Fruit fly (Drosophila melanogaster) whole organism, pupa: ENCODE results near the gene CG13023.

ENCODE experiments used
- CG8159 ChIP-seq: fragments of 200-800 bp; sonication (Bioruptor generic); optimal IDR thresholded peaks from 3 replicates; lab custom pipeline; 2018; ENCODE audit warnings: missing biosample characterization, mild to moderate bottlenecking, missing genetic modification characterization, moderate library complexity
- EcR ChIP-seq: fragments of 200-800 bp; sonication (Bioruptor generic); optimal IDR thresholded peaks from 3 replicates; lab custom pipeline; 2019; ENCODE audit warnings: missing biosample characterization, missing genetic modification characterization, mild to moderate bottlenecking, moderate library complexity, missing genetic modification reagents
- fd96Ca ChIP-seq: fragments of 200-800 bp; sonication (Bioruptor generic); IDR thresholded peaks from 3 replicates; pipeline ENCODE4 v1.3.6; 2022; ENCODE audit warnings: missing biosample characterization, missing genetic modification characterization

- TF ChIP-seq CG8159 (tag; lab: Kevin White, UChicago) (peak; percentile 84), fd96Ca (GFP tag; lab: Robert Waterston, UW) (peak; percentile 88), EcR (GFP tag; lab: Kevin White, UChicago) (peak; percentile 47)
These were observed 11.3 kb downstream of the CG13023 start for dm6 chr3L:16915766-16916476.
